Worm (Caenorhabditis elegans): ENCODE measurements around the gene lips-7.

ce11 chrII:526375-526774 is 25.3 kb upstream of the lips-7 start, which contains the start of gene lgc-34:
- TF ChIP-seq ama-1 (optimal IDR thresholded peaks at IDR 0.05): no peak
- no peak for TF ChIP-seq F13C5.2 (tag; optimal IDR thresholded peaks at IDR 0.05)
- no peak for TF ChIP-seq B0310.2 (tag; optimal IDR thresholded peaks at IDR 0.05)
- TF ChIP-seq tbx-37 (GFP tag; conservative IDR thresholded peaks at IDR 0.05): no peak
- TF ChIP-seq ceh-13 (GFP tag; optimal IDR thresholded peaks at IDR 0.05): no peak
- no peak for TF ChIP-seq ceh-36 (tag; optimal IDR thresholded peaks at IDR 0.05)
- no peak for TF ChIP-seq sea-1 (GFP tag; conservative IDR thresholded peaks at IDR 0.05)
- TF ChIP-seq hnd-1 (tag; optimal IDR thresholded peaks at IDR 0.05): no peak
- no peak for TF ChIP-seq tra-4 (tag; optimal IDR thresholded peaks at IDR 0.05)
- no peak for TF ChIP-seq hmbx-1 (tag; optimal IDR thresholded peaks at IDR 0.05)
- no peak for TF ChIP-seq aly-1 (tag; optimal IDR thresholded peaks at IDR 0.05)
- no peak for TF ChIP-seq tbx-11 (GFP tag; IDR thresholded peaks at IDR 0.05)
- no peak for TF ChIP-seq flt-1 (GFP tag; IDR thresholded peaks at IDR 0.05)
- TF ChIP-seq pes-1 (GFP tag; IDR thresholded peaks at IDR 0.05): no peak

Data from whole organism, early embryonic.